Fruit fly (Drosophila melanogaster): ENCODE data around the gene CG11158.

DNA sequence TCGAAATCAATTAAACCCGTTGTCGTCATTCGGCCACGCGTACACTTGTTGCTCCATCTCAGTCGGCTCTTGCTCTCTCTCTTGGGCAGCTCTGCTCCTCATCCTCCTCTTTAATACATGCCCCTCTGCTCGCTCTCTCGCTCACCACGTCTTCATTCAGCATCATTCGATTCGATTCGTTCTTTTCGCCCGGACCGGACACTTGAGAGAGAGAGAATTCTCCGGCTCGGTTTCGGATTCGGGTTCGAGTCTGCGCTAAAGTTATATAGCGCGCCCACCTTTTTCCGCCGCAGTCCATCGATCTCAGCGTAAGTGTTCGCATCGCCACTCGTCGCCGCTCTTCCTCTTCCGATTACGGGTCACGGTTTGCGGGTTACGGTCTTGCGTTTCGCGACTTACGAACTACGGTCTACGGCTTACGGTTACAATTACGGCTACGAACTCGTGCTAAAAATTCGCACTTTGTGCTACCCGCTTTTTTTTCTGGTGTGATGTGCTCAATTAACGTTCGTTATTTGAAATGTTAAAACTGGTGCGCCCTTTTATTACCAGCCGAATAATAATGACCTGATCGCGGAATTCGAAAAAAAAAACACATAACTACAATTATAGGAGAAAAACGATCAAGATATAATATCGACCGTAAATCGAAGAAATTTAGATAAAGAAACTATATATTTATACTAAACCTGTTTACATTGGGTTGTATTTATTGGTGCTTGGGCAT, 40.7 kb upstream of the CG11158 start:
- TF ChIP-seq CG8319 (GFP tag; optimal IDR thresholded peaks at IDR 0.05): no peak
- TF ChIP-seq CG6276 (GFP tag; optimal IDR thresholded peaks at IDR 0.05): no peak
- peak; percentile 92 for TF ChIP-seq svp (GFP tag)
- no peak for TF ChIP-seq Sox102F (GFP tag; optimal IDR thresholded peaks at IDR 0.05)
- TF ChIP-seq OdsH (GFP tag; optimal IDR thresholded peaks at IDR 0.05): no peak
- no peak for TF ChIP-seq CG8632 (GFP tag; optimal IDR thresholded peaks at IDR 0.05)
- peak; percentile 59 for TF ChIP-seq CG6854 (GFP tag; optimal IDR thresholded peaks at IDR 0.05)
- no peak for TF ChIP-seq CG11902 (GFP tag; optimal IDR thresholded peaks at IDR 0.05)
- no peak for TF ChIP-seq CG31627 (GFP tag; optimal IDR thresholded peaks at IDR 0.05)
- TF ChIP-seq spab (GFP tag; optimal IDR thresholded peaks at IDR 0.05): no peak
- peak; percentile 25 for TF ChIP-seq CG9139 (GFP tag; optimal IDR thresholded peaks at IDR 0.05)
